Fruit fly (Drosophila melanogaster) whole organism, embryonic: ENCODE measurements around the gene Bgb.

Experiments
- Bgb ChIP-seq: fragments of 200-800 bp; sonication (Bioruptor generic); IDR thresholded peaks from 2 replicates; pipeline ENCODE4 v1.3.6; 2022; ENCODE audit warnings: missing biosample characterization, missing genetic modification characterization; ENCODE audit not compliant: partially characterized antibody
- Bteb2 ChIP-seq: fragments of 200-800 bp; sonication (Bioruptor generic); optimal IDR thresholded peaks from 2 replicates; lab custom pipeline; 2016; ENCODE audit warnings: missing biosample characterization, missing genetic modification characterization
- CG10267 ChIP-seq: fragments of 200-800 bp; sonication (Bioruptor generic); optimal IDR thresholded peaks from 2 replicates; lab custom pipeline; 2018; ENCODE audit warnings: missing biosample characterization, mild to moderate bottlenecking, missing genetic modification characterization, moderate library complexity
- CG10462 ChIP-seq: fragments of 200-800 bp; sonication (Bioruptor generic); optimal IDR thresholded peaks from 2 replicates; lab custom pipeline; 2016; ENCODE audit warnings: missing biosample characterization, missing genetic modification characterization
- CG12155 ChIP-seq: fragments of 200-800 bp; sonication (Bioruptor generic); optimal IDR thresholded peaks from 3 replicates; lab custom pipeline; 2016; ENCODE audit warnings: missing biosample characterization, missing genetic modification characterization
- CG12391 ChIP-seq: fragments of 200-800 bp; sonication (Bioruptor generic); optimal IDR thresholded peaks from 3 replicates; lab custom pipeline; 2018; ENCODE audit warnings: missing biosample characterization, mild to moderate bottlenecking, missing genetic modification characterization, moderate library complexity
- CG13424 ChIP-seq: fragments of 200-800 bp; sonication (Bioruptor generic); optimal IDR thresholded peaks from 2 replicates; lab custom pipeline; 2019; ENCODE audit warnings: missing biosample characterization, mild to moderate bottlenecking, missing genetic modification characterization, moderate library complexity
- CG15601 ChIP-seq: fragments of 200-800 bp; sonication (Bioruptor generic); optimal IDR thresholded peaks from 3 replicates; lab custom pipeline; 2019; ENCODE audit warnings: missing biosample characterization, mild to moderate bottlenecking, missing genetic modification characterization, moderate library complexity
- CG17568 ChIP-seq: fragments of 200-800 bp; sonication (Bioruptor generic); optimal IDR thresholded peaks from 2 replicates; lab custom pipeline; 2018; ENCODE audit warnings: missing biosample characterization, mild to moderate bottlenecking, missing genetic modification characterization, moderate library complexity
- CG18619 ChIP-seq: fragments of 200-800 bp; sonication (Bioruptor generic); optimal IDR thresholded peaks from 3 replicates; lab custom pipeline; 2017; ENCODE audit warnings: missing biosample characterization, mild to moderate bottlenecking, missing genetic modification characterization
- CG2889 ChIP-seq: fragments of 200-800 bp; sonication (Bioruptor generic); IDR thresholded peaks from 3 replicates; pipeline ENCODE4 v1.3.6; 2022; ENCODE audit warnings: missing biosample characterization, missing genetic modification characterization
- CG30403 ChIP-seq: fragments of 200-800 bp; sonication (Bioruptor generic); optimal IDR thresholded peaks from 3 replicates; lab custom pipeline; 2016; ENCODE audit warnings: missing biosample characterization, missing genetic modification characterization
- CG3065 ChIP-seq: fragments of 200-800 bp; sonication (Bioruptor generic); optimal IDR thresholded peaks from 2 replicates; lab custom pipeline; 2016; ENCODE audit warnings: missing biosample characterization, missing genetic modification characterization
- CG4730 ChIP-seq: fragments of 200-800 bp; sonication (Bioruptor generic); IDR thresholded peaks from 2 replicates; pipeline ENCODE4 v1.3.6; 2022; ENCODE audit warnings: missing biosample characterization, missing genetic modification characterization
- CG6272 ChIP-seq: fragments of 200-800 bp; sonication (Bioruptor generic); IDR thresholded peaks from 2 replicates; pipeline ENCODE4 v1.3.6; 2022; ENCODE audit warnings: missing biosample characterization, missing genetic modification characterization
- CG7372 ChIP-seq: fragments of 200-800 bp; sonication (Bioruptor generic); IDR thresholded peaks from 2 replicates; pipeline ENCODE4 v1.3.6; 2022; ENCODE audit warnings: missing biosample characterization, missing genetic modification characterization
- CG7745 ChIP-seq: fragments of 200-800 bp; sonication (Bioruptor generic); optimal IDR thresholded peaks from 2 replicates; lab custom pipeline; 2018; ENCODE audit warnings: missing biosample characterization, mild to moderate bottlenecking, missing genetic modification characterization, moderate library complexity
- CG9932 ChIP-seq: fragments of 200-800 bp; sonication (Bioruptor generic); IDR thresholded peaks from 2 replicates; pipeline ENCODE4 v1.3.6; 2022; ENCODE audit warnings: missing biosample characterization, missing genetic modification characterization
- Dad ChIP-seq: fragments of 200-800 bp; sonication (Bioruptor generic); optimal IDR thresholded peaks from 3 replicates; lab custom pipeline; 2016; ENCODE audit warnings: missing biosample characterization, missing genetic modification characterization
- Doc2 ChIP-seq: fragments of 200-800 bp; sonication (Bioruptor generic); IDR thresholded peaks from 2 replicates; pipeline ENCODE4 v1.3.6; 2022; ENCODE audit warnings: missing biosample characterization, missing genetic modification characterization
- Gug ChIP-seq: fragments of 200-800 bp; sonication (Bioruptor generic); IDR thresholded peaks from 4 replicates; pipeline ENCODE4 v1.3.6; 2022; ENCODE audit warnings: missing biosample characterization, missing genetic modification characterization
- Hsf ChIP-seq: fragments of 200-800 bp; sonication (Bioruptor generic); optimal IDR thresholded peaks from 3 replicates; lab custom pipeline; 2016; ENCODE audit warnings: missing biosample characterization, missing genetic modification characterization
- Nf-YC ChIP-seq: fragments of 200-800 bp; optimal IDR thresholded peaks from 3 replicates; lab custom pipeline; 2019; ENCODE audit warnings: missing biosample characterization, mild to moderate bottlenecking, missing genetic modification characterization, moderate library complexity
- Optix ChIP-seq: fragments of 200-800 bp; sonication (Bioruptor generic); IDR thresholded peaks from 3 replicates; pipeline ENCODE4 v1.3.6; 2022; ENCODE audit warnings: missing biosample characterization, missing genetic modification characterization
- Rfx ChIP-seq: fragments of 200-800 bp; sonication (Bioruptor generic); IDR thresholded peaks from 2 replicates; pipeline ENCODE4 v1.3.6; 2022; ENCODE audit warnings: missing biosample characterization, missing genetic modification characterization
- Six4 ChIP-seq: fragments of 200-800 bp; sonication (Bioruptor generic); optimal IDR thresholded peaks from 2 replicates; lab custom pipeline; 2016; ENCODE audit warnings: missing biosample characterization, missing genetic modification characterization
- Tbp ChIP-seq: fragments of >200 bp; optimal IDR thresholded peaks from 2 replicates; lab custom pipeline; 2018; ENCODE audit warnings: missing biosample characterization, missing genetic modification characterization
- ap ChIP-seq: fragments of 200-800 bp; sonication (Bioruptor generic); IDR thresholded peaks from 2 replicates; pipeline ENCODE4 v1.3.6; 2022; ENCODE audit warnings: missing biosample characterization, missing genetic modification characterization
- chif ChIP-seq, 2 experiments: fragments of 200-800 bp; sonication (Bioruptor generic); optimal IDR thresholded peaks; 3 replicates each; lab custom pipeline; 2016; ENCODE audit warnings: missing biosample characterization in 2 of 2, missing genetic modification characterization in 2 of 2
- chinmo ChIP-seq: fragments of 200-800 bp; sonication (Bioruptor generic); IDR thresholded peaks from 4 replicates; pipeline ENCODE4 v1.3.6; 2022; ENCODE audit warnings: missing biosample characterization, missing genetic modification characterization; ENCODE audit not compliant: partially characterized antibody
- crp ChIP-seq, 2 experiments: fragments of 200-800 bp; sonication (Bioruptor generic); optimal IDR thresholded peaks; 2 replicates in 1 of 2; 3 replicates in 1 of 2; lab custom pipeline; 2017; ENCODE audit warnings: missing biosample characterization in 2 of 2, missing genetic modification characterization in 2 of 2, mild to moderate bottlenecking in 1 of 2, moderate library complexity in 1 of 2
- disco-r ChIP-seq: fragments of 200-800 bp; sonication (Bioruptor generic); optimal IDR thresholded peaks from 2 replicates; lab custom pipeline; 2016; ENCODE audit warnings: missing biosample characterization, missing genetic modification characterization
- dmrt99B ChIP-seq: fragments of 200-800 bp; sonication (Bioruptor generic); optimal IDR thresholded peaks from 2 replicates; lab custom pipeline; 2018; ENCODE audit warnings: missing biosample characterization, mild to moderate bottlenecking, missing genetic modification characterization, moderate library complexity
- ewg ChIP-seq: fragments of 200-800 bp; sonication (Bioruptor generic); optimal IDR thresholded peaks from 3 replicates; lab custom pipeline; 2017; ENCODE audit warnings: mild to moderate bottlenecking, missing biosample characterization, missing genetic modification reagents, missing genetic modification characterization
- grau ChIP-seq: fragments of 200-800 bp; optimal IDR thresholded peaks from 3 replicates; lab custom pipeline; 2019; ENCODE audit warnings: missing biosample characterization, mild to moderate bottlenecking, missing genetic modification characterization, moderate library complexity
- jigr1 ChIP-seq: fragments of 200-800 bp; sonication (Bioruptor generic); IDR thresholded peaks from 3 replicates; pipeline ENCODE4 v1.3.6; 2022; ENCODE audit warnings: missing biosample characterization, missing genetic modification characterization
- kni ChIP-seq: fragments of 200-800 bp; sonication (Bioruptor generic); optimal IDR thresholded peaks from 3 replicates; lab custom pipeline; 2017; ENCODE audit warnings: mild to moderate bottlenecking, missing biosample characterization, missing genetic modification reagents, missing genetic modification characterization
- knrl ChIP-seq: fragments of 200-800 bp; sonication (Bioruptor generic); IDR thresholded peaks from 3 replicates; pipeline ENCODE4 v1.3.6; 2022; ENCODE audit warnings: missing biosample characterization, missing genetic modification characterization; ENCODE audit not compliant: partially characterized antibody
- lmd ChIP-seq: fragments of 200-800 bp; sonication (Bioruptor generic); IDR thresholded peaks from 2 replicates; pipeline ENCODE4 v1.3.6; 2022; ENCODE audit warnings: missing biosample characterization, missing genetic modification characterization
- mam ChIP-seq: fragments of 200-800 bp; sonication (Bioruptor generic); optimal IDR thresholded peaks from 3 replicates; lab custom pipeline; 2016; ENCODE audit warnings: missing biosample characterization, missing genetic modification characterization
- mld ChIP-seq: fragments of 200-800 bp; sonication (Bioruptor generic); IDR thresholded peaks from 3 replicates; pipeline ENCODE4 v1.3.6; 2022; ENCODE audit warnings: missing biosample characterization, missing genetic modification characterization; ENCODE audit not compliant: partially characterized antibody
- nerfin-2 ChIP-seq: fragments of 200-800 bp; sonication (Bioruptor generic); IDR thresholded peaks from 2 replicates; pipeline ENCODE4 v1.3.6; 2022; ENCODE audit warnings: missing biosample characterization, missing genetic modification characterization; ENCODE audit not compliant: partially characterized antibody
- odd ChIP-seq: fragments of 200-800 bp; sonication (Bioruptor generic); optimal IDR thresholded peaks from 2 replicates; lab custom pipeline; 2017; ENCODE audit warnings: missing biosample characterization, mild to moderate bottlenecking, missing genetic modification characterization
- ranshi ChIP-seq: fragments of 200-800 bp; sonication (Bioruptor generic); IDR thresholded peaks from 2 replicates; pipeline ENCODE4 v1.3.6; 2022; ENCODE audit warnings: missing biosample characterization, missing genetic modification characterization
- run ChIP-seq: fragments of 200-800 bp; sonication (Bioruptor generic); optimal IDR thresholded peaks from 3 replicates; lab custom pipeline; 2018; ENCODE audit warnings: missing biosample characterization, mild to moderate bottlenecking, missing genetic modification characterization
- slbo ChIP-seq: fragments of 200-800 bp; sonication (Bioruptor generic); IDR thresholded peaks from 2 replicates; pipeline ENCODE4 v1.3.6; 2022; ENCODE audit warnings: missing biosample characterization, missing genetic modification characterization
- sug ChIP-seq: fragments of 200-800 bp; optimal IDR thresholded peaks from 2 replicates; lab custom pipeline; 2019; ENCODE audit warnings: missing biosample characterization, mild to moderate bottlenecking, missing genetic modification characterization, moderate library complexity
- tin ChIP-seq: fragments of 200-800 bp; sonication (Bioruptor generic); optimal IDR thresholded peaks from 3 replicates; lab custom pipeline; 2016; ENCODE audit warnings: missing biosample characterization, missing genetic modification characterization
- vfl ChIP-seq: fragments of 200-800 bp; sonication (Bioruptor generic); optimal IDR thresholded peaks from 2 replicates; lab custom pipeline; 2016; ENCODE audit warnings: missing biosample characterization, missing genetic modification characterization

The Bgb gene

DNA sequence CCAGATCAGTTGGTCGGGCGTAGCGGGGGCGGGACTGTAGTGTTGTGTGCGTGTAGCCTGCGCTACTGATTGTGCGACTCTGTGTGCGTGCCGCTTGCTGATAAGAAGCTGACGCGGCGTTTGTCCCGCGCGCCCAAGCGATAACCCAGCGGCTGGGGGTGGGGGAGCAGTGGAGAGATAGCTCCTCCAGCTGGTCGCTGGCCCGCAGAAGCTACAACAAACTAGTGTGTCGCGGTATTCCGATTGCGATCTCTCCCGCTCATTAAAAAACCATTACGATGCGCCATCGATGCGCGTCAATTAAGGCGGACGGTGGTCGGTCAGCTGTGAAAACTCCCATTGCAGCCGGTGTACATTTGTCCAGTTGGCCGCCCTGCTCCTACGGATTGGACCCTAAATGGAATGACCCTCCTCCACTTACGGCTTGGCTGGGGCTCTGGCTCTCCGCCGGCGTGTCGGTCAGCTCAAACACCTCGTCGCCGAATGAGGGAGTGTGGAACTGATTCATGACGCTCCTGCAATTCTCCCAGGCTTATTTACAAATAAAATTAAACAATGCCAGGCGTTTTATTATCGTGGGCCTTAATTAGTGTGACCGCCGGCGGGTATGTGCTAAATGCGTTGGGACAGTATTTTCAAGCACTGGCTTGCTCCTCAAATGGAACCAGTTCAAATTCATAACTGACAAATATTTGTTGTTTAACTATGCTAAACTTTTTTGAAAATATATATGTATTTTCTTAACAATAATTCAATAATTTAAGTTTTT is 37.3 kb upstream of the Bgb start, which contains the start of gene CG12104 (continued):
- TF ChIP-seq Optix (GFP tag; lab: Robert Waterston, UW): no peak
- no peak for TF ChIP-seq tin (GFP tag; lab: Kevin White, UChicago)
- no peak for TF ChIP-seq dmrt99B (tag; lab: Kevin White, UChicago)
- peak; percentile 91 for TF ChIP-seq sug (tag; lab: Kevin White, UChicago)
- TF ChIP-seq CG2889 (GFP tag; lab: Robert Waterston, UW): no peak
- no peak for TF ChIP-seq Hsf
- peak; percentile 18 for TF ChIP-seq run (tag; lab: Kevin White, UChicago)
- no peak for TF ChIP-seq lmd (GFP tag; lab: Robert Waterston, UW)
- no peak for TF ChIP-seq odd (GFP tag; lab: Kevin White, UChicago)
- TF ChIP-seq Six4 (GFP tag; lab: Kevin White, UChicago): no peak
- TF ChIP-seq chif (GFP tag; optimal IDR thresholded peaks at IDR 0.05; lab: Kevin White, UChicago): no peak
- no peak for TF ChIP-seq mam (GFP tag; lab: Kevin White, UChicago)
- no peak for TF ChIP-seq ap (GFP tag; lab: Robert Waterston, UW)
- TF ChIP-seq knrl (GFP tag; lab: Robert Waterston, UW): 0 out of 3 replicates have a peak, but pooled peaks have one; percentile 21
- TF ChIP-seq jigr1 (GFP tag; lab: Robert Waterston, UW): no peak
- TF ChIP-seq ewg: no peak
- peak; percentile 24 for TF ChIP-seq CG10462
- no peak for TF ChIP-seq Doc2 (GFP tag; lab: Robert Waterston, UW)
- TF ChIP-seq Nf-YC: no peak
- no peak for TF ChIP-seq CG18619
- TF ChIP-seq CG7372 (GFP tag; lab: Robert Waterston, UW): no peak
- no peak for TF ChIP-seq CG17568 (GFP tag; lab: Kevin White, UChicago)
- no peak for TF ChIP-seq Rfx
- no peak for TF ChIP-seq Bteb2
- no peak for TF ChIP-seq CG4730 (GFP tag; lab: Robert Waterston, UW)
- TF ChIP-seq ranshi (GFP tag; lab: Robert Waterston, UW): no peak
- peak; percentile 38; the same call in 1 of the 2 replicates for TF ChIP-seq slbo (GFP tag; lab: Robert Waterston, UW)
- no peak for TF ChIP-seq CG6272 (GFP tag; lab: Robert Waterston, UW)
- no peak for TF ChIP-seq CG13424 (tag; lab: Kevin White, UChicago)
- no peak for TF ChIP-seq disco-r (GFP tag; lab: Kevin White, UChicago)
- TF ChIP-seq vfl (GFP tag; lab: Kevin White, UChicago): no peak
- peak; percentile 37 for TF ChIP-seq grau (tag; lab: Kevin White, UChicago)
- no peak for TF ChIP-seq Gug
- TF ChIP-seq mld: 0 out of 3 replicates have a peak, but pooled peaks have one; percentile 42
- peak; percentile 27; the same call in 1 of the 2 replicates for TF ChIP-seq Bgb (GFP tag; lab: Robert Waterston, UW)
- TF ChIP-seq CG7745 (tag; lab: Kevin White, UChicago): no peak
- TF ChIP-seq nerfin-2 (GFP tag; lab: Robert Waterston, UW): 0 out of 2 replicates have a peak, but pooled peaks have one; percentile 6
- no peak for TF ChIP-seq Dad (GFP tag; lab: Kevin White, UChicago)
- no peak for TF ChIP-seq Tbp (GFP tag; lab: Kevin White, UChicago)
- no peak for TF ChIP-seq kni (GFP tag; lab: Kevin White, UChicago)
- TF ChIP-seq CG12155 (GFP tag; lab: Kevin White, UChicago): no peak
- TF ChIP-seq chinmo (GFP tag; lab: Robert Waterston, UW): peak; percentile 70; the same call in 1 of the 4 replicates
- peak in 1 of 2 experiments; percentile 53 for TF ChIP-seq crp (GFP tag; optimal IDR thresholded peaks at IDR 0.05; lab: Kevin White, UChicago)
- no peak for TF ChIP-seq CG30403 (GFP tag; lab: Kevin White, UChicago)
- no peak for TF ChIP-seq CG9932 (GFP tag; lab: Robert Waterston, UW)
- no peak for TF ChIP-seq CG3065 (GFP tag; lab: Kevin White, UChicago)
- peak; percentile 88 for TF ChIP-seq CG10267 (tag; lab: Kevin White, UChicago)
- peak; percentile 37 for TF ChIP-seq CG12391 (tag; lab: Kevin White, UChicago)
- no peak for TF ChIP-seq CG15601 (tag; lab: Kevin White, UChicago)
